Worm (Caenorhabditis elegans) whole organism, L4/young adult: ENCODE measurements around the gene bcmo-1.

Experiments used
- W03F9.2 ChIP-seq: fragments of 150-350 bp; optimal IDR thresholded peaks from 2 replicates; lab custom pipeline; 2014; ENCODE audit warnings: missing biosample characterization, missing genetic modification characterization
- dao-5 ChIP-seq: sonication (generic microtip); optimal IDR thresholded peaks from 2 replicates; lab custom pipeline; 2016; ENCODE audit warnings: missing genotype, missing genetic modification characterization, moderate library complexity, missing compliant biosample characterization

DNA sequence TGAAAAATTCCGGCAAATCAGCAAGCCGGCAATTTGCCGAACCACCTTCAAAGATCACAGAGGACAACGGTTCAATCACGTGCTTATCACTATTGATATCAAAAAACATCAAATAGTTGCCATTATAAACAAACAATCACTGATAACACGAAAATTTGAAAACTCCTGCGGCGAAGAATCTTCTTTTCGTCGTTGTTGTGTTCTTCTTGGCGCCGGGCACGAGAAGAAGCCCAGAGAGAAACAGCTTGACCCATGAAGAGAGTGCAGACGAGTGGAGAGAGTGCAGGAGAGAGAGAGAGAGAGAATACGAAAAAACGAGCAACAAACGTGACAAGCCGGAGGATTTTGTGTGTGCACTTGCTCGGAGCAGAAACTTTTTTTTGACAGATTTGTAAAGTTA, 48.2 kb downstream of the bcmo-1 start:
- no peak for TF ChIP-seq dao-5 (tag; lab: Kevin White, UChicago)
- TF ChIP-seq W03F9.2 (tag; lab: Kevin White, UChicago), result no peak
